Worm (Caenorhabditis elegans): ENCODE measurements around the gene Y41C4A.32.

ce11 chrIII:11730850-11731249 is 9.3 kb downstream of the Y41C4A.32 start:
- TF ChIP-seq unc-130 (tag; optimal IDR thresholded peaks at IDR 0.05): no peak
- no peak for TF ChIP-seq nhr-77 (tag; optimal IDR thresholded peaks at IDR 0.05)
- TF ChIP-seq irx-1 (tag; optimal IDR thresholded peaks at IDR 0.05): no peak
- TF ChIP-seq ets-5 (GFP tag; IDR thresholded peaks at IDR 0.05): no peak
- no peak for TF ChIP-seq pqm-1 (tag; optimal IDR thresholded peaks at IDR 0.05)
- no peak for TF ChIP-seq nhr-76 (tag; optimal IDR thresholded peaks at IDR 0.05)

Data from whole organism, L1 larva.